Fruit fly (Drosophila melanogaster) whole organism, prepupa: Measurements from ENCODE around the gene CG43630.

Experiments
- Blimp-1 ChIP-seq: fragments of 200-800 bp; sonication (Bioruptor generic); optimal IDR thresholded peaks from 3 replicates; lab custom pipeline; 2017; ENCODE audit warnings: missing biosample characterization, missing genetic modification characterization, mild to moderate bottlenecking, moderate library complexity, missing genetic modification reagents
- CG10669 ChIP-seq: fragments of 200-800 bp; sonication (Bioruptor generic); optimal IDR thresholded peaks from 3 replicates; lab custom pipeline; 2018; ENCODE audit warnings: missing biosample characterization, mild to moderate bottlenecking, missing genetic modification characterization, moderate library complexity
- CG11294 ChIP-seq: fragments of 200-800 bp; sonication (Bioruptor generic); IDR thresholded peaks from 2 replicates; pipeline ENCODE4 v1.3.6; 2022; ENCODE audit warnings: missing biosample characterization, missing genetic modification characterization
- CG11762 ChIP-seq: fragments of 200-800 bp; sonication (Bioruptor generic); optimal IDR thresholded peaks from 3 replicates; lab custom pipeline; 2016; ENCODE audit warnings: missing biosample characterization, missing genetic modification characterization; ENCODE audit not compliant: insufficient read depth
- CG11902 ChIP-seq: fragments of 200-800 bp; sonication (Bioruptor generic); optimal IDR thresholded peaks from 3 replicates; lab custom pipeline; 2016; ENCODE audit warnings: missing biosample characterization, missing genetic modification characterization
- CG15336 ChIP-seq: fragments of 200-800 bp; sonication (Bioruptor generic); IDR thresholded peaks from 2 replicates; pipeline ENCODE4 v1.3.6; 2022; ENCODE audit warnings: missing biosample characterization, missing genetic modification characterization
- CG16779 ChIP-seq: fragments of 200-800 bp; sonication (Bioruptor generic); optimal IDR thresholded peaks from 3 replicates; lab custom pipeline; 2017; ENCODE audit warnings: missing biosample characterization, mild to moderate bottlenecking, missing genetic modification characterization
- CG3032 ChIP-seq: fragments of 200-800 bp; optimal IDR thresholded peaks from 2 replicates; lab custom pipeline; 2019; ENCODE audit warnings: missing biosample characterization, mild to moderate bottlenecking, missing genetic modification characterization, moderate library complexity
- CG31627 ChIP-seq: fragments of 200-800 bp; sonication (Bioruptor generic); optimal IDR thresholded peaks from 3 replicates; lab custom pipeline; 2016; ENCODE audit warnings: missing biosample characterization, missing genetic modification characterization
- CG32006 ChIP-seq: fragments of 200-800 bp; sonication (Bioruptor generic); optimal IDR thresholded peaks from 3 replicates; lab custom pipeline; 2017; ENCODE audit warnings: missing biosample characterization, mild to moderate bottlenecking, missing genetic modification characterization
- CG34406 ChIP-seq: fragments of 200-800 bp; sonication (Bioruptor generic); optimal IDR thresholded peaks from 3 replicates; lab custom pipeline; 2016; ENCODE audit warnings: missing biosample characterization, missing genetic modification characterization
- CG3919 ChIP-seq: fragments of 200-800 bp; sonication (Bioruptor generic); optimal IDR thresholded peaks from 3 replicates; lab custom pipeline; 2016; ENCODE audit warnings: missing biosample characterization, missing genetic modification characterization
- CG4318 ChIP-seq: fragments of 200-800 bp; sonication (Bioruptor generic); optimal IDR thresholded peaks from 3 replicates; lab custom pipeline; 2017; ENCODE audit warnings: missing biosample characterization, mild to moderate bottlenecking, missing genetic modification characterization
- CG6163 ChIP-seq: fragments of 200-800 bp; sonication (Bioruptor generic); IDR thresholded peaks from 3 replicates; pipeline ENCODE4 v1.3.6; 2022; ENCODE audit warnings: missing biosample characterization, missing genetic modification characterization
- CG6276 ChIP-seq: fragments of 200-800 bp; sonication (Bioruptor generic); optimal IDR thresholded peaks from 2 replicates; lab custom pipeline; 2017; ENCODE audit warnings: missing biosample characterization, mild to moderate bottlenecking, missing genetic modification characterization
- CG6792 ChIP-seq: fragments of 200-800 bp; sonication (Bioruptor generic); optimal IDR thresholded peaks from 3 replicates; lab custom pipeline; 2016; ENCODE audit warnings: missing biosample characterization, missing genetic modification characterization
- CG6808 ChIP-seq: fragments of 200-800 bp; sonication (Bioruptor generic); optimal IDR thresholded peaks from 3 replicates; lab custom pipeline; 2017; ENCODE audit warnings: missing biosample characterization, missing genetic modification characterization, mild to moderate bottlenecking, moderate library complexity, missing genetic modification reagents
- CG7368 ChIP-seq: fragments of 200-800 bp; sonication (Bioruptor generic); optimal IDR thresholded peaks from 3 replicates; lab custom pipeline; 2016; ENCODE audit warnings: missing biosample characterization, missing genetic modification characterization
- CG8119 ChIP-seq: fragments of 200-800 bp; sonication (Bioruptor generic); IDR thresholded peaks from 3 replicates; pipeline ENCODE4 v1.3.6; 2022; ENCODE audit warnings: missing biosample characterization, missing genetic modification characterization
- CG8319 ChIP-seq: fragments of 200-800 bp; sonication (Bioruptor generic); optimal IDR thresholded peaks from 3 replicates; lab custom pipeline; 2016; ENCODE audit warnings: missing biosample characterization, missing genetic modification characterization
- CG8632 ChIP-seq: fragments of 200-800 bp; sonication (Bioruptor generic); optimal IDR thresholded peaks from 3 replicates; lab custom pipeline; 2016; ENCODE audit warnings: missing biosample characterization, missing genetic modification characterization
- Eip75B ChIP-seq: fragments of 200-800 bp; sonication (Bioruptor generic); optimal IDR thresholded peaks from 3 replicates; lab custom pipeline; 2016; ENCODE audit warnings: missing biosample characterization, missing genetic modification characterization
- Eip78C ChIP-seq: fragments of 200-800 bp; sonication (Bioruptor generic); peaks from one replicate; lab custom pipeline; 2016; ENCODE audit warnings: missing biosample characterization, missing genetic modification characterization
- Ets21C ChIP-seq: fragments of 200-800 bp; sonication (Bioruptor generic); optimal IDR thresholded peaks from 3 replicates; lab custom pipeline; 2016; ENCODE audit warnings: missing biosample characterization, missing genetic modification characterization
- Hr38 ChIP-seq: sonication (Bioruptor generic); optimal IDR thresholded peaks from 2 replicates; lab custom pipeline; 2016; ENCODE audit warnings: missing biosample characterization, missing genetic modification characterization
- Hr39 ChIP-seq: fragments of 200-800 bp; sonication (Bioruptor generic); optimal IDR thresholded peaks from 2 replicates; lab custom pipeline; 2016; ENCODE audit warnings: missing biosample characterization, missing genetic modification characterization
- Hr4 ChIP-seq: fragments of 200-800 bp; sonication (Bioruptor generic); optimal IDR thresholded peaks from 3 replicates; lab custom pipeline; 2016; ENCODE audit warnings: missing biosample characterization, missing genetic modification characterization
- Lpt ChIP-seq: fragments of 200-800 bp; sonication (Bioruptor generic); optimal IDR thresholded peaks from 3 replicates; lab custom pipeline; 2016; ENCODE audit warnings: missing biosample characterization, missing genetic modification characterization
- Met ChIP-seq: fragments of 200-800 bp; sonication (Bioruptor generic); optimal IDR thresholded peaks from 3 replicates; lab custom pipeline; 2016; ENCODE audit warnings: missing biosample characterization, missing genetic modification characterization
- OdsH ChIP-seq: fragments of 200-800 bp; sonication (Bioruptor generic); optimal IDR thresholded peaks from 3 replicates; lab custom pipeline; 2016; ENCODE audit warnings: missing biosample characterization, missing genetic modification characterization
- Smox ChIP-seq: fragments of 200-800 bp; sonication (Bioruptor generic); optimal IDR thresholded peaks from 3 replicates; lab custom pipeline; 2016; ENCODE audit warnings: missing biosample characterization, missing genetic modification characterization
- Sox14 ChIP-seq: fragments of 200-800 bp; sonication (Bioruptor generic); optimal IDR thresholded peaks from 3 replicates; lab custom pipeline; 2016; ENCODE audit warnings: missing biosample characterization, missing genetic modification characterization
- Sox15 ChIP-seq: fragments of 200-800 bp; sonication (Bioruptor generic); optimal IDR thresholded peaks from 3 replicates; lab custom pipeline; 2016; ENCODE audit warnings: missing biosample characterization, missing genetic modification characterization
- acj6 ChIP-seq: fragments of 200-800 bp; sonication (Bioruptor generic); optimal IDR thresholded peaks from 3 replicates; lab custom pipeline; 2016; ENCODE audit warnings: missing biosample characterization, missing genetic modification characterization
- cyc ChIP-seq: fragments of 200-800 bp; sonication (Bioruptor generic); optimal IDR thresholded peaks from 3 replicates; lab custom pipeline; 2016; ENCODE audit warnings: missing biosample characterization, missing genetic modification characterization
- eg ChIP-seq: fragments of 200-800 bp; sonication (Bioruptor generic); IDR thresholded peaks from 3 replicates; pipeline ENCODE4 v1.3.6; 2022; ENCODE audit warnings: missing biosample characterization, missing genetic modification characterization
- esn ChIP-seq: fragments of 200-800 bp; sonication (Bioruptor generic); optimal IDR thresholded peaks from 2 replicates; lab custom pipeline; 2016; ENCODE audit warnings: missing biosample characterization, mild to moderate bottlenecking, missing genetic modification characterization, moderate library complexity
- fd85E ChIP-seq: fragments of 200-800 bp; sonication (Bioruptor generic); optimal IDR thresholded peaks from 3 replicates; lab custom pipeline; 2016; ENCODE audit warnings: missing biosample characterization, missing genetic modification characterization
- lz ChIP-seq: fragments of 200-800 bp; sonication (Bioruptor generic); optimal IDR thresholded peaks from 3 replicates; lab custom pipeline; 2016; ENCODE audit warnings: missing biosample characterization, missing genetic modification characterization
- pdm3 ChIP-seq: fragments of 200-800 bp; sonication (Bioruptor generic); optimal IDR thresholded peaks from 3 replicates; lab custom pipeline; 2016; ENCODE audit warnings: missing biosample characterization, missing genetic modification characterization
- salr ChIP-seq, 2 experiments: fragments of 200-800 bp; sonication (Bioruptor generic); optimal IDR thresholded peaks; 3 replicates each; lab custom pipeline; 2016 to 2018; ENCODE audit warnings: missing biosample characterization in 2 of 2, missing genetic modification characterization in 2 of 2, mild to moderate bottlenecking in 1 of 2
- spab ChIP-seq: fragments of 200-800 bp; sonication (Bioruptor generic); optimal IDR thresholded peaks from 2 replicates; lab custom pipeline; 2017; ENCODE audit warnings: missing biosample characterization, mild to moderate bottlenecking, missing genetic modification characterization, missing genetic modification reagents
- ss ChIP-seq, 2 experiments: fragments of 200-800 bp; sonication (Bioruptor generic); optimal IDR thresholded peaks; 2 replicates in 1 of 2; 3 replicates in 1 of 2; lab custom pipeline; 2017 to 2018; ENCODE audit warnings: mild to moderate bottlenecking in 2 of 2, missing biosample characterization in 2 of 2, missing genetic modification characterization in 2 of 2, moderate library complexity in 1 of 2
- svp ChIP-seq: fragments of 200-800 bp; sonication (Bioruptor generic); peaks from one replicate; lab custom pipeline; 2016; ENCODE audit warnings: missing biosample characterization, missing genetic modification characterization
- topi ChIP-seq: fragments of 200-800 bp; sonication (Bioruptor generic); optimal IDR thresholded peaks from 3 replicates; lab custom pipeline; 2016; ENCODE audit warnings: missing biosample characterization, missing genetic modification characterization

The CG43630 gene

DNA sequence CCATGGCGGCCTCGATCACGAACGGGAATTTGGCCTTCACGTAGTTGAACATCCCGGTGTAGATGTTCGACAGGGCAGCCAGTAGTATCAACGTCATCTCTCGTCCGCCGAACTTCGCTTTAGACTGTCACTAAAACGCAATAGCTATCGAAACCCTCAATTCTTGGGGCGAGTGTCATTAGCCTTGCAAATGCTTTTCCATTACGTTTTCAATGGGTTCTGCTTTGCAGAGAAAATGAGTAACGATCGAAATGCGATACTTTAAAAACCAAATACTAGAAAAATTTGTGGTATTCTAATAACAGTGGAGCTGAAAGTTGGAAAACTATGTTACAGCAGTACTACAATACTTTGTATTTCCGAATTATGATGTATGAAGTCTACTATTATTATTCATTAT lies at the start of gene CG43630:
Gene CG43630, minus strand, starts transcription at position 101 of the 400 bp plus-strand sequence.
- TF ChIP-seq OdsH (GFP tag; lab: Kevin White, UChicago): no peak
- TF ChIP-seq topi (GFP tag; lab: Kevin White, UChicago): no peak
- TF ChIP-seq spab (GFP tag; lab: Kevin White, UChicago): no peak
- no peak for TF ChIP-seq CG7368
- TF ChIP-seq CG3919: no peak
- no peak for TF ChIP-seq ss (GFP tag; optimal IDR thresholded peaks at IDR 0.05; lab: Kevin White, UChicago)
- TF ChIP-seq CG16779: no peak
- no peak for TF ChIP-seq Hr4 (GFP tag; lab: Kevin White, UChicago)
- no peak for TF ChIP-seq eg (GFP tag; lab: Robert Waterston, UW)
- no peak for TF ChIP-seq cyc
- no peak for TF ChIP-seq CG11294 (GFP tag; lab: Robert Waterston, UW)
- TF ChIP-seq acj6 (GFP tag; lab: Kevin White, UChicago): no peak
- TF ChIP-seq CG3032 (tag; lab: Kevin White, UChicago): no peak
- TF ChIP-seq svp (GFP tag; lab: Kevin White, UChicago): no peak
- TF ChIP-seq lz: no peak
- TF ChIP-seq CG8119 (GFP tag; lab: Robert Waterston, UW): no peak
- TF ChIP-seq CG8632 (GFP tag; lab: Kevin White, UChicago): no peak
- no peak for TF ChIP-seq salr (GFP tag; optimal IDR thresholded peaks at IDR 0.05; lab: Kevin White, UChicago)
- TF ChIP-seq CG6792 (GFP tag; lab: Kevin White, UChicago): no peak
- TF ChIP-seq Lpt (GFP tag; lab: Kevin White, UChicago): no peak

DNA sequence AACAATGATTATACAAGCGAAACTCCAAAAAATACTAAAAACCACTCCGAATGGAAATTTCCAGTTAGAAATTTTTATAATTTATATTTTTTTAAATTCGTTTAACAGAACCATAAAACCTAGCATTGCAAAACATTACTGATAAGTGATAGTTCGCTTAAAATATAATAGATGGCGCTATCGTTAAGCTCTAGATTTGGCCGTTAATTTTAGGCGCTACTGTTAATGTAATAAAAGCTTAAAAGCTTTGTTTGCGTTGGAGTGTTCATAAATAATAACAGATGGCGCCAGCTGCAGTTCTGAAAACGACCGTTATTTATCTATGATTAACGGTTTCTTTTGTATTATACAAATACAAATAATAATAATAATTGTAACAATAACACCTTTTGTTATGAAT lies 47.7 kb upstream of the CG43630 start:
- TF ChIP-seq OdsH (GFP tag; lab: Kevin White, UChicago) (peak; percentile 14), esn (GFP tag; lab: Kevin White, UChicago) (peak; percentile 43), lz (peak; percentile 15), CG3032 (tag; lab: Kevin White, UChicago) (no peak), ss (GFP tag; optimal IDR thresholded peaks at IDR 0.05; lab: Kevin White, UChicago) (no peak), Met (peak; percentile 16), Eip78C (GFP tag; lab: Kevin White, UChicago) (peak; percentile 63), Smox (GFP tag; lab: Kevin White, UChicago) (peak; percentile 16), Hr39 (GFP tag; lab: Kevin White, UChicago) (peak; percentile 22), CG31627 (GFP tag; lab: Kevin White, UChicago) (peak; percentile 16), cyc (peak; percentile 36)

DNA sequence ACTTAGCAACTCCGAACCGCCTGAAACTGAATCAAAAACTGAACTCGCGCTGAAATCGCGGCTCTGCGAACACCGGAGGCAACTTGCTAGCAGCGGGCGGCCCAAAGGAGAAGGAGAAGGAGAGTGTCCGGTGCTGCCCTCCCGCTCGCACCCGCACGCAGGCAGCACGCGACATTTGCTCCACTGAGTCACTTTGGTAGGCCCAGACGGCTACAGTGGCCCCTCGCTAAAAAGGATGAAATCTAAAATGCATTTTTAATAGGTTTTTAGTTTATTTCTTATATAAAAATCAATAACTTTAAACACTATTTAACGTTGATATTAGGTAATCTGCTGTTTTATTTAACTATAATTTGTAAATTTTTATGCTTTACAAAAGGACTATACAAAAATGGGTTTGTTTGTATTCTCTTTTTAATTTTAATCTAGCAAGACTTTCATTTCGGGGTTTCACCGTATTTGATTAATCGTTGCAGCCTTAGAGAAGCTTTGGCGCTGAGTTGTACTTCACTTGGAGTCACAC lies 46.4 kb upstream of the CG43630 start, which contains the start of gene Men:
Gene Men, minus strand, starts transcription at position 51 of the 523 bp plus-strand sequence.
- TF ChIP-seq CG4318 (GFP tag; lab: Kevin White, UChicago) (peak; percentile 56), CG11902 (GFP tag; lab: Kevin White, UChicago) (peak; percentile 24), Hr39 (GFP tag; lab: Kevin White, UChicago) (peak; percentile 19), Blimp-1 (peak; percentile 5), Sox14 (GFP tag; lab: Kevin White, UChicago) (peak; percentile 37), Eip78C (GFP tag; lab: Kevin White, UChicago) (peak; percentile 85), CG34406 (GFP tag; lab: Kevin White, UChicago) (peak; percentile 59), CG8119 (GFP tag; lab: Robert Waterston, UW) (peak; percentile 78), CG6163 (GFP tag; lab: Robert Waterston, UW) (peak; percentile 60; the same call in 2 of the 3 replicates), CG6808 (peak; percentile 41), CG8319 (no peak), CG32006 (peak; percentile 73), CG6276 (GFP tag; lab: Kevin White, UChicago) (peak; percentile 59), CG31627 (GFP tag; lab: Kevin White, UChicago) (no peak), lz (peak; percentile 39), CG3032 (tag; lab: Kevin White, UChicago) (peak; percentile 71), Hr4 (GFP tag; lab: Kevin White, UChicago) (peak; percentile 74), Ets21C (GFP tag; lab: Kevin White, UChicago) (no peak), Smox (GFP tag; lab: Kevin White, UChicago) (peak; percentile 39), esn (GFP tag; lab: Kevin White, UChicago) (peak; percentile 55), pdm3 (GFP tag; lab: Kevin White, UChicago) (peak; percentile 52), CG3919 (peak; percentile 37), Lpt (GFP tag; lab: Kevin White, UChicago) (peak; percentile 49), fd85E (GFP tag; lab: Kevin White, UChicago) (no peak), Eip75B (GFP tag; lab: Kevin White, UChicago) (peak; percentile 27), CG6792 (GFP tag; lab: Kevin White, UChicago) (peak; percentile 59), CG16779 (peak; percentile 24), CG10669 (GFP tag; lab: Kevin White, UChicago) (no peak), CG15336 (GFP tag; lab: Robert Waterston, UW) (peak; percentile 83), topi (GFP tag; lab: Kevin White, UChicago) (peak; percentile 59), Sox15 (GFP tag; lab: Kevin White, UChicago) (no peak), CG11762 (GFP tag; lab: Kevin White, UChicago) (peak; percentile 47), CG7368 (peak; percentile 21), Hr38 (GFP tag; lab: Kevin White, UChicago) (no peak)
